Worm (Caenorhabditis elegans) whole organism, midembryonic: ENCODE data around the gene klp-7.

Experiments
- T22C8.4 ChIP-seq: fragments of 200-800 bp; sonication (Bioruptor generic); IDR thresholded peaks from 2 replicates; pipeline ENCODE4 v1.3.6; 2022; ENCODE audit warnings: missing genetic modification characterization, missing compliant biosample characterization
- cog-1 ChIP-seq: sonication (generic microtip); optimal IDR thresholded peaks from 2 replicates; lab custom pipeline; 2016; ENCODE audit warnings: missing genetic modification characterization, missing compliant biosample characterization
- flt-1 ChIP-seq: fragments of 200-800 bp; sonication (Bioruptor generic); IDR thresholded peaks from 2 replicates; pipeline ENCODE4 v1.3.6; 2022; ENCODE audit warnings: missing genetic modification characterization, missing compliant biosample characterization
- klf-2 ChIP-seq: fragments of 200-800 bp; sonication (Bioruptor generic); conservative IDR thresholded peaks from 2 replicates; pipeline ENCODE4 v1.3.6; 2022; ENCODE audit warnings: missing genetic modification reagents, missing genetic modification characterization, missing compliant biosample characterization
- ref-1 ChIP-seq: fragments of 200-800 bp; sonication (Bioruptor generic); conservative IDR thresholded peaks from 2 replicates; pipeline ENCODE4 v1.3.6; 2022; ENCODE audit warnings: missing genetic modification reagents, missing genetic modification characterization, missing compliant biosample characterization
- tab-1 ChIP-seq: fragments of 200-800 bp; sonication (Bioruptor generic); IDR thresholded peaks from 2 replicates; pipeline ENCODE4 v1.3.6; 2022; ENCODE audit warnings: missing genetic modification characterization, missing compliant biosample characterization
- ztf-23 ChIP-seq: fragments of 200-800 bp; sonication (Bioruptor generic); IDR thresholded peaks from 2 replicates; pipeline ENCODE4 v1.3.6; 2022; ENCODE audit warnings: missing genetic modification reagents, missing genetic modification characterization, missing compliant biosample characterization
- ztf-29 ChIP-seq: fragments of 200-800 bp; sonication (Bioruptor generic); IDR thresholded peaks from 2 replicates; pipeline ENCODE4 v1.3.6; 2022; ENCODE audit warnings: missing genetic modification reagents, missing genetic modification characterization, missing compliant biosample characterization

DNA sequence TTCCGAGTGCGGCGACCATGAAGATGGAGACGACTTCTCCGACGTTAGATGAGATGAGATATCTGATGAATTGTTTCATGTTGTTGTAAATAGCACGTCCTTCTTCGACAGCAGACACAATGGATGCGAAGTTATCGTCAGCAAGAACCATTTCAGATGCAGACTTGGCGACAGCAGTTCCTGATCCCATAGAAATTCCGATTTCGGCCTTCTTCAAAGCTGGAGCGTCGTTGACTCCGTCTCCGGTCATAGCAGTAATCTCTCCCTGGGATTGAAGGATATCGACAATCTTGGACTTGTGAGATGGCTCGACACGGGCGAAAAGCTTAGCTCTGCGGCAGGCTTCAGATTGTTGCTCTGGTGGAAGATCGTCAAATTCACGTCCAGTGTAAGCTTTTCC lies 8.2 kb downstream of the klp-7 start:
- TF ChIP-seq ref-1 (GFP tag; lab: Robert Waterston, UW): no peak
- TF ChIP-seq flt-1 (GFP tag; lab: Robert Waterston, UW): no peak
- TF ChIP-seq cog-1 (tag; lab: Kevin White, UChicago): no peak
- no peak for TF ChIP-seq tab-1 (GFP tag; lab: Robert Waterston, UW)
- TF ChIP-seq ztf-29 (GFP tag; lab: Robert Waterston, UW): no peak
- TF ChIP-seq T22C8.4 (GFP tag; lab: Robert Waterston, UW): no peak
- no peak for TF ChIP-seq klf-2 (GFP tag; lab: Robert Waterston, UW)
- no peak for TF ChIP-seq ztf-23 (GFP tag; lab: Robert Waterston, UW)
